Worm (Caenorhabditis elegans) whole organism, L1 larva: ENCODE measurements around the gene C13C4.7.
A peak's percentile ranks its signal among the peaks of the same experiment; 100 is the strongest.

ENCODE experiments used
- ceh-82 ChIP-seq, 3 experiments: fragments of 150-350 bp in 1 of 3; sonication (generic microtip) in 2 of 3; optimal IDR thresholded peaks; 2 replicates each; lab custom pipeline; 2014 to 2017; ENCODE audit warnings: missing biosample characterization in 3 of 3, missing genetic modification characterization in 3 of 3
- ceh-90 ChIP-seq: sonication (generic microtip); optimal IDR thresholded peaks from 2 replicates; lab custom pipeline; 2016; ENCODE audit warnings: missing genetic modification characterization, missing compliant biosample characterization
- ces-1 ChIP-seq: fragments of 150-350 bp; optimal IDR thresholded peaks from 2 replicates; lab custom pipeline; 2014; ENCODE audit warnings: missing biosample characterization, missing genetic modification reagents, missing genetic modification characterization
- dpl-1 ChIP-seq, 3 experiments: fragments of 150-350 bp in 2 of 3; sonication (generic microtip) in 1 of 3; optimal IDR thresholded peaks; 2 replicates each; lab custom pipeline; 2014 to 2017; ENCODE audit warnings: missing biosample characterization in 3 of 3, missing genetic modification characterization in 3 of 3, missing genetic modification reagents in 3 of 3
- lir-3 ChIP-seq: sonication (generic microtip); optimal IDR thresholded peaks from 2 replicates; lab custom pipeline; 2016; ENCODE audit warnings: mild to moderate bottlenecking, missing genetic modification characterization, moderate library complexity, missing compliant biosample characterization; ENCODE audit not compliant: poor library complexity
- mep-1 ChIP-seq: fragments of 150-350 bp; optimal IDR thresholded peaks from 2 replicates; lab custom pipeline; 2014; ENCODE audit warnings: missing biosample characterization, missing genetic modification characterization
- sox-4 ChIP-seq: sonication (generic microtip); optimal IDR thresholded peaks from 2 replicates; lab custom pipeline; 2016; ENCODE audit warnings: missing genetic modification characterization, missing compliant biosample characterization
- sup-37 ChIP-seq: fragments of 200-800 bp; sonication (Bioruptor generic); optimal IDR thresholded peaks from 2 replicates; lab custom pipeline; 2018; ENCODE audit warnings: mild to moderate bottlenecking, missing genetic modification characterization, missing compliant biosample characterization

DNA sequence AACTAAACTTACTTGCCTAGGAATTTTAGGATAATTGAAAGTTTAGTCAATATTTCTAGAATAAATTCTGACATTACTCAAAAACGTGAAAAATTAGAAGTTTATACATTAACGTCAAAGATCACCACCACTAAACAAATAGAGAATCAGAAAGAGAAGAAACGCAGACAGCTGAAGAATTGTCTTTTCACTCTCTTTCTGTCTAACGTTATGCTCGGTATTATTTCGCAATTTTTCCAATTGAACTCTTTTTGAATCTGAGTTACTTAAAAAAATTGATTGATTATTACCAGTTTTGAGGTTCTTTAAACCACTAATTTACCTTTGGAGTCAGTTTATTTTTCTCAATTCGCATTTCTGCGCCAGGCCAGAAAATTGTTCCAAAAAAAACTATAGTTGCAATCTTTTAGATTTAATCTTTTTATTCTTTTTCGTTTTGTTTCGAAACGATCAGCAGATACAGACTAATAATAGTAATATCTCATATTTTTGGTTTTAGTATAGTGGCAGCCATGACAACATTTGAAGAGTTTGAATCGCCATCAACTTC is 19.4 kb downstream of the C13C4.7 start, which contains the start of gene nhr-154:
- TF ChIP-seq dpl-1 (GFP tag; optimal IDR thresholded peaks at IDR 0.05; lab: Kevin White, UChicago) = peak in 1 of 3 experiments; percentile 19
- no peak for TF ChIP-seq ces-1
- no peak for TF ChIP-seq ceh-90
- no peak for TF ChIP-seq sup-37 (GFP tag; lab: Kevin White, UChicago)
- TF ChIP-seq ceh-82 (tag; optimal IDR thresholded peaks at IDR 0.05; lab: Kevin White, UChicago) = no peak
- no peak for TF ChIP-seq sox-4 (tag; lab: Kevin White, UChicago)
- no peak for TF ChIP-seq lir-3
- TF ChIP-seq mep-1 (tag; lab: Kevin White, UChicago) = peak; percentile 11
